Worm (Caenorhabditis elegans): ENCODE data around the gene folt-1.

Gene folt-1

DNA sequence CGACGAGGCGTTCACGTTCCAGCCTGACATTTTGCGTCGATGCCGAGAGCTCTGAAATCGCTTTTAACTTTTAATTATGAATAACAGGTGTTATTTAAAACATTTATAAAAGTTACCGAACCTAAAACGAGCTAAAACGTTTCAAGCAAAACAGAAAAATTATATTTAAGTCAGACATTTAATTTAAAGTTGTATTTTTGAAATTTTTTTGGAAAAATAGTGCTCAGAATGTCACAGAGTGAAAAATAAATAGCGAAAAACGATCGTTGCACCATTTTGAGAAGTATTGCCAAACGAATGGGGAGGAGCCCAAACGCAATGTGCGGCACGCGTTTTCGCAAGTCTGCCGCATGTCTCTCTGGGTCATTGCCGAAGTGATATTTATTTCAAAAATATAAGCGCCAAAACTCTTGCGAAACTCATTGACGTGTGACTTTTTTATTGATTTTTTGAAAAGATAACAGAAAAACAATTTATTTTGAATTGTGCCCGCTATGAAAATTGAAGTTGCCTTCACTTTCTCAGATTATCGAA, 28.2 kb upstream of the folt-1 start, which contains the start of gene erfa-3 (continued):
- no peak for TF ChIP-seq snpc-1.1 (tag; optimal IDR thresholded peaks at IDR 0.05; ENCODE audit: insufficient read depth)
- TF ChIP-seq lsy-27 (tag; optimal IDR thresholded peaks at IDR 0.05; ENCODE audit: borderline replicate concordance, insufficient read depth) = no peak
- no peak for TF ChIP-seq nfya-2 (GFP tag; IDR thresholded peaks at IDR 0.05)
- TF ChIP-seq dpff-1 (tag; optimal IDR thresholded peaks at IDR 0.05) = no peak
- no peak for TF ChIP-seq F52B5.7 (tag; optimal IDR thresholded peaks at IDR 0.05)
- no peak for TF ChIP-seq T07F8.4 (tag; optimal IDR thresholded peaks at IDR 0.05)
- TF ChIP-seq ekl-4 (GFP tag; IDR thresholded peaks at IDR 0.05) = peak; percentile 62; the same call in 1 of the 2 replicates
- no peak for TF ChIP-seq tlf-1 (GFP tag; optimal IDR thresholded peaks at IDR 0.05)
- TF ChIP-seq hmg-1.2 (GFP tag; IDR thresholded peaks at IDR 0.05) = peak; percentile 43; the same call in 1 of the 2 replicates
- TF ChIP-seq F39B2.1 (GFP tag; IDR thresholded peaks at IDR 0.05) = no peak
- TF ChIP-seq lin-40 (tag; optimal IDR thresholded peaks at IDR 0.05) = peak; percentile 49
- TF ChIP-seq ztf-6 (GFP tag; IDR thresholded peaks at IDR 0.05) = no peak
- TF ChIP-seq ztf-18 (tag; optimal IDR thresholded peaks at IDR 0.05) = peak; percentile 43
- TF ChIP-seq lin-54 (GFP tag; optimal IDR thresholded peaks at IDR 0.05) = peak; percentile 58
- TF ChIP-seq Y53F4B.3 (GFP tag; IDR thresholded peaks at IDR 0.05) = no peak
- peak; percentile 33; the same call in 1 of the 2 replicates for TF ChIP-seq B0336.3 (GFP tag; IDR thresholded peaks at IDR 0.05)
- no peak for TF ChIP-seq pha-4 (tag; optimal IDR thresholded peaks at IDR 0.05)
- TF ChIP-seq madf-10 (tag; optimal IDR thresholded peaks at IDR 0.05) = peak; percentile 7
- TF ChIP-seq rpc-1 (optimal IDR thresholded peaks at IDR 0.05) = peak; percentile 44
- TF ChIP-seq rpc-1 (tag; optimal IDR thresholded peaks at IDR 0.05) = no peak
- TF ChIP-seq ceh-27 (GFP tag; optimal IDR thresholded peaks at IDR 0.05) = no peak
- TF ChIP-seq hsf-1 (GFP tag; IDR thresholded peaks at IDR 0.05) = no peak
- TF ChIP-seq madf-6 (GFP tag; IDR thresholded peaks at IDR 0.05) = peak; percentile 76
- 0 out of 2 replicates have a peak, but pooled peaks have one; percentile 25 for TF ChIP-seq Y79H2A.3 (GFP tag; conservative IDR thresholded peaks at IDR 0.05)
- no peak for TF ChIP-seq K12H6.12 (tag; optimal IDR thresholded peaks at IDR 0.05)
- no peak for TF ChIP-seq mel-28 (tag; optimal IDR thresholded peaks at IDR 0.05; ENCODE audit: borderline replicate concordance)
- TF ChIP-seq ztf-3 (GFP tag; optimal IDR thresholded peaks at IDR 0.05) = no peak
- TF ChIP-seq nhr-120 (GFP tag; IDR thresholded peaks at IDR 0.05) = no peak
- no peak for TF ChIP-seq ceh-40 (GFP tag; IDR thresholded peaks at IDR 0.05)
- no peak for TF ChIP-seq ztf-28 (GFP tag; IDR thresholded peaks at IDR 0.05)
- TF ChIP-seq ccch-3 (GFP tag; optimal IDR thresholded peaks at IDR 0.05) = no peak
- TF ChIP-seq atf-7 (tag; optimal IDR thresholded peaks at IDR 0.05) = no peak
- peak; percentile 38; the same call in 1 of the 2 replicates for TF ChIP-seq D2030.7 (GFP tag; IDR thresholded peaks at IDR 0.05)
- TF ChIP-seq Y53G8AR.9 (GFP tag; conservative IDR thresholded peaks at IDR 0.05) = 0 out of 2 replicates have a peak, but pooled peaks have one; percentile 27
- TF ChIP-seq attf-6 (GFP tag; IDR thresholded peaks at IDR 0.05) = no peak
- peak; percentile 61; the same call in 1 of the 2 replicates for TF ChIP-seq hmg-20 (GFP tag; IDR thresholded peaks at IDR 0.05)
- no peak for TF ChIP-seq ama-1 (optimal IDR thresholded peaks at IDR 0.05)
- TF ChIP-seq ama-1 (GFP tag; optimal IDR thresholded peaks at IDR 0.05) = peak in 1 of 2 experiments; percentile 30
- peak in 1 of 3 experiments; percentile 69 for TF ChIP-seq lin-35 (GFP tag; optimal IDR thresholded peaks at IDR 0.05)
- no peak; the same call in 1 of the 2 replicates for TF ChIP-seq ceh-91 (GFP tag; IDR thresholded peaks at IDR 0.05)
- no peak for TF ChIP-seq nhr-90 (tag; optimal IDR thresholded peaks at IDR 0.05)
- no peak for TF ChIP-seq xnd-1 (tag; optimal IDR thresholded peaks at IDR 0.05)
- peak; percentile 58 for TF ChIP-seq dox-1 (GFP tag; IDR thresholded peaks at IDR 0.05)
- no peak for TF ChIP-seq sea-2 (GFP tag; IDR thresholded peaks at IDR 0.05)
- peak; percentile 52 for TF ChIP-seq snpc-4 (GFP tag; optimal IDR thresholded peaks at IDR 0.05)
- peak; percentile 0 to 50 (median 34) for TF ChIP-seq snpc-4 (tag; optimal IDR thresholded peaks at IDR 0.05)
- TF ChIP-seq nhr-27 (tag; optimal IDR thresholded peaks at IDR 0.05) = no peak
- TF ChIP-seq lag-1 (GFP tag; IDR thresholded peaks at IDR 0.05) = no peak
- no peak for TF ChIP-seq cebp-2 (GFP tag; IDR thresholded peaks at IDR 0.05)
